Fruit fly (Drosophila melanogaster) whole organism, embryonic: ENCODE results near the gene Nepl9.

Experiments
- CG13775 ChIP-seq: fragments of 200-800 bp; sonication (Bioruptor generic); optimal IDR thresholded peaks from 3 replicates; lab custom pipeline; 2017; ENCODE audit warnings: missing biosample characterization, mild to moderate bottlenecking, missing genetic modification characterization
- CG15514 ChIP-seq: fragments of 200-800 bp; sonication (Bioruptor generic); optimal IDR thresholded peaks from 3 replicates; lab custom pipeline; 2017; ENCODE audit warnings: missing biosample characterization, missing genetic modification characterization, mild to moderate bottlenecking, moderate library complexity, missing genetic modification reagents
- CG18262 ChIP-seq: fragments of 200-800 bp; optimal IDR thresholded peaks from 3 replicates; lab custom pipeline; 2019; ENCODE audit warnings: missing biosample characterization, mild to moderate bottlenecking, missing genetic modification characterization, moderate library complexity
- CG2678 ChIP-seq: fragments of 200-800 bp; sonication (Bioruptor generic); optimal IDR thresholded peaks from 3 replicates; lab custom pipeline; 2019; ENCODE audit warnings: missing biosample characterization, mild to moderate bottlenecking, missing genetic modification characterization, moderate library complexity
- CG32772 ChIP-seq: fragments of 200-800 bp; sonication (Bioruptor generic); IDR thresholded peaks from 2 replicates; pipeline ENCODE4 v1.3.6; 2022; ENCODE audit warnings: missing biosample characterization, missing genetic modification characterization
- CG3281 ChIP-seq: fragments of 200-800 bp; sonication (Bioruptor generic); optimal IDR thresholded peaks from 3 replicates; lab custom pipeline; 2017; ENCODE audit warnings: missing biosample characterization, mild to moderate bottlenecking, missing genetic modification characterization
- CG34376 ChIP-seq: fragments of 200-800 bp; sonication (Bioruptor generic); optimal IDR thresholded peaks from 2 replicates; lab custom pipeline; 2018; ENCODE audit warnings: missing biosample characterization, mild to moderate bottlenecking, missing genetic modification characterization
- CG5180 ChIP-seq: fragments of 200-800 bp; sonication (Bioruptor generic); optimal IDR thresholded peaks from 3 replicates; lab custom pipeline; 2017; ENCODE audit warnings: missing biosample characterization, missing genetic modification characterization, mild to moderate bottlenecking, moderate library complexity, missing genetic modification reagents
- CG7357 ChIP-seq: fragments of 200-800 bp; sonication (Bioruptor generic); IDR thresholded peaks from 3 replicates; pipeline ENCODE4 v1.3.6; 2022; ENCODE audit warnings: missing biosample characterization, missing genetic modification characterization
- CG7963 ChIP-seq: fragments of 200-800 bp; sonication (Bioruptor generic); IDR thresholded peaks from 3 replicates; pipeline ENCODE4 v1.3.6; 2022; ENCODE audit warnings: missing biosample characterization, missing genetic modification characterization; ENCODE audit not compliant: partially characterized antibody
- CG8924 ChIP-seq: fragments of 200-800 bp; optimal IDR thresholded peaks from 3 replicates; lab custom pipeline; 2019; ENCODE audit warnings: missing biosample characterization, mild to moderate bottlenecking, missing genetic modification characterization, moderate library complexity
- CG8944 ChIP-seq: fragments of 200-800 bp; sonication (Bioruptor generic); optimal IDR thresholded peaks from 3 replicates; lab custom pipeline; 2016; ENCODE audit warnings: missing biosample characterization, missing genetic modification characterization
- CHES-1-like ChIP-seq: fragments of 200-800 bp; sonication (Bioruptor generic); optimal IDR thresholded peaks from 2 replicates; lab custom pipeline; 2016; ENCODE audit warnings: missing biosample characterization, missing genetic modification characterization
- CTCF ChIP-seq: fragments of 200-800 bp; sonication (Bioruptor generic); optimal IDR thresholded peaks from 2 replicates; lab custom pipeline; 2017; ENCODE audit warnings: missing biosample characterization, mild to moderate bottlenecking, missing genetic modification characterization, moderate library complexity
- D19B ChIP-seq: fragments of 200-800 bp; sonication (Bioruptor generic); optimal IDR thresholded peaks from 2 replicates; lab custom pipeline; 2017; ENCODE audit warnings: missing biosample characterization, mild to moderate bottlenecking, missing genetic modification characterization
- Dbx ChIP-seq: fragments of 200-800 bp; sonication (Bioruptor generic); IDR thresholded peaks from 3 replicates; pipeline ENCODE4 v1.3.6; 2022; ENCODE audit warnings: missing biosample characterization, missing genetic modification characterization
- Deaf1 ChIP-seq: fragments of 200-800 bp; optimal IDR thresholded peaks from 3 replicates; lab custom pipeline; 2019; ENCODE audit warnings: missing biosample characterization, mild to moderate bottlenecking, missing genetic modification characterization, moderate library complexity
- E2f1 ChIP-seq: fragments of 200-800 bp; sonication (Bioruptor generic); IDR thresholded peaks from 2 replicates; pipeline ENCODE4 v1.3.6; 2022; ENCODE audit warnings: missing biosample characterization, missing genetic modification characterization
- E2f2 ChIP-seq: fragments of 200-800 bp; sonication (Bioruptor generic); IDR thresholded peaks from 2 replicates; pipeline ENCODE4 v1.3.6; 2022; ENCODE audit warnings: missing biosample characterization, missing genetic modification characterization
- Fer2 ChIP-seq: fragments of 200-800 bp; sonication (Bioruptor generic); optimal IDR thresholded peaks from 2 replicates; lab custom pipeline; 2018; ENCODE audit warnings: missing biosample characterization, mild to moderate bottlenecking, missing genetic modification characterization, moderate library complexity
- Gug ChIP-seq: fragments of 200-800 bp; sonication (Bioruptor generic); IDR thresholded peaks from 4 replicates; pipeline ENCODE4 v1.3.6; 2022; ENCODE audit warnings: missing biosample characterization, missing genetic modification characterization
- H2.0 ChIP-seq: fragments of 200-800 bp; sonication (Bioruptor generic); IDR thresholded peaks from 2 replicates; pipeline ENCODE4 v1.3.6; 2022; ENCODE audit warnings: missing biosample characterization, missing genetic modification characterization
- HLH54F ChIP-seq: fragments of 200-800 bp; sonication (Bioruptor generic); optimal IDR thresholded peaks from 3 replicates; lab custom pipeline; 2016; ENCODE audit warnings: missing biosample characterization, missing genetic modification characterization
- Mad ChIP-seq: fragments of 200-800 bp; sonication (Bioruptor generic); optimal IDR thresholded peaks from 2 replicates; lab custom pipeline; 2016; ENCODE audit warnings: missing biosample characterization, missing genetic modification characterization
- Oli ChIP-seq: fragments of 200-800 bp; sonication (Bioruptor generic); optimal IDR thresholded peaks from 2 replicates; lab custom pipeline; 2018; ENCODE audit warnings: missing biosample characterization, mild to moderate bottlenecking, missing genetic modification characterization, moderate library complexity
- Poxn ChIP-seq: fragments of 200-800 bp; sonication (Bioruptor generic); IDR thresholded peaks from 2 replicates; pipeline ENCODE4 v1.3.6; 2022; ENCODE audit warnings: missing biosample characterization, missing genetic modification characterization
- Spps ChIP-seq: fragments of 200-800 bp; sonication (Bioruptor generic); optimal IDR thresholded peaks from 2 replicates; lab custom pipeline; 2018; ENCODE audit warnings: missing biosample characterization, mild to moderate bottlenecking, missing genetic modification characterization
- TFAM ChIP-seq: fragments of 200-800 bp; sonication (Bioruptor generic); optimal IDR thresholded peaks from 2 replicates; lab custom pipeline; 2017; ENCODE audit warnings: missing biosample characterization, missing genetic modification characterization, inconsistent platforms
- Trl ChIP-seq, 3 experiments: fragments of >200 bp in 2 of 3; fragments of 200-800 bp in 1 of 3; sonication (Bioruptor generic) in 1 of 3; optimal IDR thresholded peaks; 2 replicates in 1 of 3; 3 replicates in 2 of 3; lab custom pipeline; 2016 to 2017; ENCODE audit warnings: missing biosample characterization in 1 of 3, missing genetic modification characterization in 1 of 3
- Xrp1 ChIP-seq: fragments of 200-800 bp; sonication (Bioruptor generic); IDR thresholded peaks from 2 replicates; pipeline ENCODE4 v1.3.6; 2022; ENCODE audit warnings: missing biosample characterization, missing genetic modification characterization
- YL-1 ChIP-seq: fragments of 200-800 bp; sonication (Bioruptor generic); optimal IDR thresholded peaks from 3 replicates; lab custom pipeline; 2017; ENCODE audit warnings: missing biosample characterization, mild to moderate bottlenecking, missing genetic modification characterization
- ap ChIP-seq: fragments of 200-800 bp; sonication (Bioruptor generic); IDR thresholded peaks from 2 replicates; pipeline ENCODE4 v1.3.6; 2022; ENCODE audit warnings: missing biosample characterization, missing genetic modification characterization
- bigmax ChIP-seq: fragments of 200-800 bp; sonication (Bioruptor generic); optimal IDR thresholded peaks from 2 replicates; lab custom pipeline; 2018; ENCODE audit warnings: missing biosample characterization, mild to moderate bottlenecking, missing genetic modification characterization
- fu2 ChIP-seq: fragments of 200-800 bp; sonication (Bioruptor generic); optimal IDR thresholded peaks from 2 replicates; lab custom pipeline; 2016; ENCODE audit warnings: missing biosample characterization, missing genetic modification characterization
- gcm ChIP-seq: fragments of 200-800 bp; sonication (Bioruptor generic); optimal IDR thresholded peaks from 2 replicates; lab custom pipeline; 2019; ENCODE audit warnings: missing biosample characterization, mild to moderate bottlenecking, missing genetic modification characterization, moderate library complexity
- kni ChIP-seq: fragments of 200-800 bp; sonication (Bioruptor generic); optimal IDR thresholded peaks from 3 replicates; lab custom pipeline; 2017; ENCODE audit warnings: mild to moderate bottlenecking, missing biosample characterization, missing genetic modification reagents, missing genetic modification characterization
- lilli ChIP-seq: fragments of 200-800 bp; sonication (Bioruptor generic); optimal IDR thresholded peaks from 3 replicates; lab custom pipeline; 2016; ENCODE audit warnings: missing biosample characterization, missing genetic modification characterization
- onecut ChIP-seq: fragments of 200-800 bp; sonication (Bioruptor generic); IDR thresholded peaks from 2 replicates; pipeline ENCODE4 v1.3.6; 2022; ENCODE audit warnings: missing biosample characterization, missing genetic modification characterization
- pfk ChIP-seq: fragments of 200-800 bp; sonication (Bioruptor generic); optimal IDR thresholded peaks from 2 replicates; lab custom pipeline; 2018; ENCODE audit warnings: missing biosample characterization, mild to moderate bottlenecking, missing genetic modification characterization, moderate library complexity
- psq ChIP-seq: fragments of 200-800 bp; sonication (Bioruptor generic); optimal IDR thresholded peaks from 2 replicates; lab custom pipeline; 2017; ENCODE audit warnings: missing biosample characterization, missing genetic modification characterization
- shn ChIP-seq: fragments of 200-800 bp; sonication (Bioruptor generic); optimal IDR thresholded peaks from 3 replicates; lab custom pipeline; 2016; ENCODE audit warnings: missing biosample characterization, missing genetic modification characterization
- sna ChIP-seq: fragments of 200-800 bp; sonication (Bioruptor generic); IDR thresholded peaks from 2 replicates; pipeline ENCODE4 v1.3.6; 2022; ENCODE audit warnings: missing biosample characterization, missing genetic modification characterization; ENCODE audit not compliant: partially characterized antibody
- sqz ChIP-seq: fragments of 200-800 bp; sonication (Bioruptor generic); optimal IDR thresholded peaks from 3 replicates; lab custom pipeline; 2018; ENCODE audit warnings: missing biosample characterization, mild to moderate bottlenecking, missing genetic modification characterization
- trem ChIP-seq: fragments of 200-800 bp; optimal IDR thresholded peaks from 3 replicates; lab custom pipeline; 2019; ENCODE audit warnings: missing biosample characterization, mild to moderate bottlenecking, missing genetic modification characterization, moderate library complexity
- usp ChIP-seq: fragments of >200 bp; optimal IDR thresholded peaks from 2 replicates; lab custom pipeline; 2017; ENCODE audit warnings: missing biosample characterization, missing genetic modification characterization
- wdn ChIP-seq: fragments of 200-800 bp; sonication (Bioruptor generic); IDR thresholded peaks from 2 replicates; pipeline ENCODE4 v1.3.6; 2022; ENCODE audit warnings: missing biosample characterization, missing genetic modification characterization
- yki ChIP-seq: fragments of >200 bp; optimal IDR thresholded peaks from 3 replicates; lab custom pipeline; 2018
- z ChIP-seq: fragments of 200-800 bp; sonication (Bioruptor generic); IDR thresholded peaks from 3 replicates; pipeline ENCODE4 v1.3.6; 2022; ENCODE audit warnings: missing biosample characterization, missing genetic modification characterization
- zfh2 ChIP-seq: fragments of 200-800 bp; sonication (Bioruptor generic); optimal IDR thresholded peaks from 2 replicates; lab custom pipeline; 2016; ENCODE audit warnings: missing biosample characterization, missing genetic modification characterization

Nepl9 gene

dm6 chr2L:16815989-16816749 is 20.9 kb downstream of the Nepl9 start, which contains the start of gene mdy (continued):
- peak; percentile 45; the same call in 1 of the 2 replicates for TF ChIP-seq CG32772
- peak; percentile 49; the same call in 1 of the 3 replicates for TF ChIP-seq Dbx (GFP tag; lab: Robert Waterston, UW)
- no peak for TF ChIP-seq z (GFP tag; lab: Robert Waterston, UW)
- peak; percentile 99 for TF ChIP-seq CTCF (GFP tag; lab: Kevin White, UChicago)
- no peak for TF ChIP-seq Fer2
- TF ChIP-seq E2f1 (GFP tag; lab: Robert Waterston, UW) = peak; percentile 59
- TF ChIP-seq shn (GFP tag; lab: Kevin White, UChicago) = peak; percentile 17
- TF ChIP-seq CG15514 (GFP tag; lab: Kevin White, UChicago) = peak; percentile 79
- TF ChIP-seq CG8944 (GFP tag; lab: Kevin White, UChicago) = peak; percentile 47
- TF ChIP-seq trem (tag; lab: Kevin White, UChicago) = peak; percentile 23
- TF ChIP-seq fu2 (GFP tag; lab: Kevin White, UChicago) = peak; percentile 52
- no peak for TF ChIP-seq bigmax (GFP tag; lab: Kevin White, UChicago)
- TF ChIP-seq zfh2 (GFP tag; lab: Kevin White, UChicago) = peak; percentile 41
- no peak for TF ChIP-seq sqz (GFP tag; lab: Kevin White, UChicago)
- peak; percentile 52 for TF ChIP-seq onecut (GFP tag; lab: Robert Waterston, UW)
- 0 out of 2 replicates have a peak, but pooled peaks have one; percentile 5 for TF ChIP-seq Poxn (GFP tag; lab: Robert Waterston, UW)
- TF ChIP-seq wdn = peak; percentile 51; the same call in 1 of the 2 replicates
- TF ChIP-seq kni (GFP tag; lab: Kevin White, UChicago) = peak; percentile 8
- peak; percentile 14 for TF ChIP-seq gcm (GFP tag; lab: Kevin White, UChicago)
- no peak for TF ChIP-seq yki
- TF ChIP-seq Gug (GFP tag; lab: Robert Waterston, UW) = peak; percentile 51; the same call in 2 of the 4 replicates
- TF ChIP-seq D19B (GFP tag; lab: Kevin White, UChicago) = peak; percentile 36
- peak; percentile 60 for TF ChIP-seq Oli
- peak; percentile 74 for TF ChIP-seq CG8924 (tag; lab: Kevin White, UChicago)
- no peak for TF ChIP-seq TFAM (GFP tag; lab: Kevin White, UChicago)
- TF ChIP-seq sna (GFP tag; lab: Robert Waterston, UW) = no peak; the same call in 1 of the 2 replicates
- peak; percentile 33 for TF ChIP-seq CG3281 (GFP tag; lab: Kevin White, UChicago)
- peak; percentile 69 for TF ChIP-seq CG34376
- TF ChIP-seq Spps = no peak
- no peak for TF ChIP-seq usp
- TF ChIP-seq CG13775 (GFP tag; lab: Kevin White, UChicago) = peak; percentile 71
- no peak for TF ChIP-seq pfk (GFP tag; lab: Kevin White, UChicago)
- TF ChIP-seq Mad (GFP tag; lab: Kevin White, UChicago) = peak; percentile 50
- peak; percentile 36 for TF ChIP-seq YL-1 (GFP tag; lab: Kevin White, UChicago)
- TF ChIP-seq CG18262 = peak; percentile 68
- TF ChIP-seq Deaf1 = peak; percentile 21
- no peak for TF ChIP-seq psq (GFP tag; lab: Kevin White, UChicago)
- peak; percentile 5 for TF ChIP-seq CG5180 (GFP tag; lab: Kevin White, UChicago)
- TF ChIP-seq H2.0 = peak; percentile 62
- peak; percentile 56 for TF ChIP-seq Xrp1 (GFP tag; lab: Robert Waterston, UW)
- no peak for TF ChIP-seq CG2678
- no peak for TF ChIP-seq CG7357 (GFP tag; lab: Robert Waterston, UW)
- TF ChIP-seq Trl (optimal IDR thresholded peaks at IDR 0.05; lab: Kevin White, UChicago) = peak in 1 of 2 experiments; percentile 2
- peak; percentile 15 for TF ChIP-seq Trl (GFP tag; optimal IDR thresholded peaks at IDR 0.05; lab: Kevin White, UChicago)
- peak; percentile 92 for TF ChIP-seq E2f2 (GFP tag; lab: Robert Waterston, UW)
- peak; percentile 53 for TF ChIP-seq HLH54F (GFP tag; lab: Kevin White, UChicago)
- TF ChIP-seq ap = 0 out of 2 replicates have a peak, but pooled peaks have one; percentile 27
- TF ChIP-seq CHES-1-like (GFP tag; lab: Kevin White, UChicago) = peak; percentile 68
- peak; percentile 80 for TF ChIP-seq lilli (GFP tag; lab: Kevin White, UChicago)
- 0 out of 3 replicates have a peak, but pooled peaks have one; percentile 29 for TF ChIP-seq CG7963
